Worm (Caenorhabditis elegans): ENCODE data around the gene grl-3.
A peak's percentile ranks its signal among the peaks of the same experiment; 100 is the strongest.
"Not testable (repeated sequence)": the region's sequence is repeated elsewhere in the genome, so short reads cannot be mapped to it uniquely, and the experiment has no call there.

grl-3 gene

DNA sequence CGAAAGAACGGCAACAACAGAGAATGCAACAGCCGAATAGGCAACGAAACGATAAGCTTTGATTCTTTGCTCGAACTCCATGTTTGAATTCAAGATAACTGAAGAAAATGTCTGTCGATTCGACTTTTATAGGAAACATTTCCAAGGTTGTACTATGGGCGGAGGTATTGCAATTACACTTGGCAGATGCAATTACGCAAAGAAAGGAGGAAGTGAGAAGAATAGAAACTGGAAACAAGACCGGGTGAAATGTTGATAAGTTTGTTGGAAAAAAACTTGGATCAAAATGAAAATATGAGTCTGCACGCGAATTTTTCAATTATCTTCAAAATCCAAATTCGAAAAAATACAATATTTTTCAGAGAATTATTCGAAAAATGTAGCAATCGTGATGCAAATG lies 21.5 kb upstream of the grl-3 start, which contains the start of gene col-155:
Gene col-155, minus strand, starts transcription at position 101 of the 400 bp plus-strand sequence.
- TF ChIP-seq zfp-3 (GFP tag; conservative IDR thresholded peaks at IDR 0.05) (no peak), nhr-42 (GFP tag; IDR thresholded peaks at IDR 0.05) (no peak), sdz-12 (GFP tag; optimal IDR thresholded peaks at IDR 0.05) (no peak), F26F4.8 (GFP tag; conservative IDR thresholded peaks at IDR 0.05) (no peak), lir-3 (tag; optimal IDR thresholded peaks at IDR 0.05) (no peak), tag-97 (GFP tag; IDR thresholded peaks at IDR 0.05) (no peak), unc-62 (GFP tag; optimal IDR thresholded peaks at IDR 0.05 in 1 of 2) (no peak), unc-62 (tag; optimal IDR thresholded peaks at IDR 0.05) (no peak)

DNA sequence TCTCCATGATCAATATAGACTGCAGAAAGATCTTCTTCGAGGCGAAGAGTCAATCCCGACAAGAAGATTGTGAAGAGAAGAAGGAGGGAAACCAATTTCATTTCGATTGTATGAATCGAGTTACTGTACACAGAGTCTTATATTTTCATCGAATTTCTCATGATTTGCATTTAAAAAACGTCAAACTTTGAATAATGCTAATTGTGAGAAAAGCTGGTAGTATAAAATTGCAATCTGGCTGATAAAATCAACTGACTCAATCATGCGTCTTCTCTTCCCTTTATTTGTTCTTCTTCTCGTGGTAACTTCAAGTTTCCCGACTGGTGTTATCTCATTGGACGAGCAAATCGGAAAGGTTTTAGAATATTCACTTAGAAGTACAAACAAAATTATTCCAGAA lies 20.9 kb upstream of the grl-3 start, which contains the start of the genes K03B8.11 and K03B8.14:
Gene K03B8.11, minus strand, starts transcription at position 101 of the 400 bp plus-strand sequence.
Gene K03B8.14, plus strand, starts transcription at position 110 of the 400 bp plus-strand sequence.
- TF ChIP-seq ceh-44 (GFP tag; IDR thresholded peaks at IDR 0.05) (no peak), dpl-1 (GFP tag; optimal IDR thresholded peaks at IDR 0.05) (no peak), aha-1 (tag) (peak; percentile 31)

DNA sequence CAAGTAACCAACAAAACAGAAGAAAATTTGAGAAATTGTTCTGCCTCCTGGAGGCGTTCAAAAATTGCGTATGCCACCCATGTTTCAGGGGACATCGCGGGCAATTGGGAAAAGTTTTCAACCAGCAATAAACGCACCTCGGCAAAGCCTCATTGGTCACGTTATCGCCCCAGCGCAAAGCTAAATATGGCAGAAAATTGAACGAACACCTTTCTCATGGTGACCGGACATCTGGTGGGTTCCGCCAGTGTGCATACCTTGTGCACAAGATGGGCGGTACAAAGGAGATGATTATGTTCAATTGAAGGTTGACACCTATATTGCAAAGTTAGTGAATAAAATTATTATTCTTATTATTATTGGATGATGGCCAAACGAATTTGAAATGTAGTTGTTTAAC lies 20.3 kb upstream of the grl-3 start:
- TF ChIP-seq Y48G9A.11 (GFP tag; IDR thresholded peaks at IDR 0.05), result 0 out of 2 replicates have a peak, but pooled peaks have one; percentile 36

DNA sequence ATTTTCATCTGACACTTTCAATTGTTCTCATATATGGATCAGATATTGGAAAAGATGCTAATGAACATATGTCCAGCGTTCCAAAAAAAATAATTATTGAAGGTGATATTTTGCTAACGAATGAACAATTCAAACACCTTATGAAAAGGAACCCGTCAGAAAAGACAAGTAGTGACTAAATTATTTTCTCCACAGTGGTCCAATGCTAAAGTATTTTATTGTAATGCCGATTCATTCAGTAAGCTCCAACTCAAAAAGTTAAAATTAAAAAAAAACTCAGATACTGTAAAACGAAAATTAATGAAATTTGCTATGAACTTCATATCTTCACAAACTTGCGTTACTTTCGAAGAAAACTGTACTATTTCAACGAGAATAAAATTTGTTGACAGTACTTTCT lies 19.3 kb upstream of the grl-3 start, which contains the start of gene nas-16:
Gene nas-16, plus strand, starts transcription at position 301 of the 400 bp plus-strand sequence.
- TF ChIP-seq mdl-1 (tag; optimal IDR thresholded peaks at IDR 0.05) (no peak), egl-27 (tag; optimal IDR thresholded peaks at IDR 0.05) (no peak), F37D6.2 (tag; optimal IDR thresholded peaks at IDR 0.05) (no peak), hmg-1.1 (GFP tag; IDR thresholded peaks at IDR 0.05) (no peak), daf-16 (GFP tag; optimal IDR thresholded peaks at IDR 0.05) (no peak), daf-16 (tag; optimal IDR thresholded peaks at IDR 0.05) (no peak), unc-130 (GFP tag; optimal IDR thresholded peaks at IDR 0.05) (no peak), F49E8.2 (tag; optimal IDR thresholded peaks at IDR 0.05; ENCODE audit: borderline replicate concordance) (no peak), nhr-77 (tag; optimal IDR thresholded peaks at IDR 0.05) (no peak)

DNA sequence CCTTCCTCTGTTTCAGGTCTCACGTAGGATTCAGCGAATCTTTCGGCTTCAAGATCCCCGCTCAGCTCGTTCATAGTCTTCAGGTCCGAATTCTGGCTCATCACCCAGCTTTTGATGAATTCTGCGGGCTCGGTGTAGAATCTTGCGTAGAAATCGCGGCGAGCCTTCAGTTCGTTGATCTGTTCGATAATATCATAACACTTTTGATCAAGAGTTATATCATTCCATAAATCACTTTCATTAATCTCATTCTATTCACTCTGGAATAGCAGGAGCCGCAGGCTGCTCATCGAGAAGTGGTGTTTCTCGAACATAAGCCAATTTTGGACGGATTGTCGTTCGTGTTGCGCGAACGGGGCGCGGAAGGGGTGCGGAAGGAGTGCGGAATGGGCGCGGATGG lies 16.3 kb upstream of the grl-3 start, which contains the start of gene K03B8.4:
Gene K03B8.4, minus strand, starts transcription at position 101 of the 400 bp plus-strand sequence.
- peak; percentile 46; the same call in 1 of the 2 replicates for TF ChIP-seq set-16 (GFP tag; IDR thresholded peaks at IDR 0.05)

DNA sequence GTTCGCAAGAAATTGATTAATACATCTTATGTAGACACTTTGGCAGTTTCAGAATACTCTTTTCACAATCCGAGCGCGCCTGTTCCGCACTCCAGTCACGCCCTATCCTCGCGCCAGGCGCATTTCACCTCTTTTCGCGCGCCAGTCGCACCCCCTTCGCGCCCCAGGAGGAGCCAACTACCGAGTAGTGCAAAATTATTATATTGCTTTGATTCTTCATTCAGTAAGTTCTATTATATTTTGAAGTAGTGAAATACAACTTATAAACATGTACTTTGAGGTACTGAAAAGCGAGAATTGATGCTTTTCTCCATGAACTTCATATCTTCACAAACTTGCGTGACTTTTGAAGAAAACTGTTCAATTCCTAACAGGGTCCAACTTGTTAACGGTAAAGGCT lies 15.2 kb upstream of the grl-3 start, which contains the start of gene nas-18:
Gene nas-18, plus strand, starts transcription at position 301 of the 400 bp plus-strand sequence.
- not testable (repeated sequence) for TF ChIP-seq nhr-25 (tag; optimal IDR thresholded peaks at IDR 0.05; ENCODE audit: borderline replicate concordance, insufficient read depth); D1046.2 (GFP tag; IDR thresholded peaks at IDR 0.05); saeg-2 (GFP tag; IDR thresholded peaks at IDR 0.05)

DNA sequence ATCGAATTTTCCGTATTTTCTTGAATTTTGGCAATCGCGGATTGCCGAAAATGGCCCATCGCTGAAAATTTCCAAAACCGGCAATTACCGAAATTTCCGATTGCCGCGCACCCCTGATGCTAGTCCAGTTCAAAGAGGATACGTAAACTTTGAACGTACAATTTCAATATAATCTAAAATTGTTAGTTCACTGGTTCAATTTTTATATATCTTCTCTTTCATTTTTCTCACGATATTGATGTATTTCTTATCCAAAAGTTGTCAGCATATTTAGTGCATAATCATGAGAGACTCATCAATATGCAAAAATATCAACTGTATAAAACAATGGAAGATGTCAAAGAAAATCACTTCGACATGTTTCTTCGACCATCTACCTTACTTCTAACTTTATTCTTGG lies 12.7 kb upstream of the grl-3 start, which contains the start of gene nas-17:
Gene nas-17, plus strand, starts transcription at position 301 of the 400 bp plus-strand sequence.
- no peak for TF ChIP-seq php-3 (GFP tag; IDR thresholded peaks at IDR 0.05)
- no peak for TF ChIP-seq attf-4 (tag; optimal IDR thresholded peaks at IDR 0.05)
- TF ChIP-seq nhr-48 (tag; optimal IDR thresholded peaks at IDR 0.05), result no peak
- TF ChIP-seq lin-29 (GFP tag; IDR thresholded peaks at IDR 0.05), result no peak
- no peak for TF ChIP-seq jun-1 (tag; optimal IDR thresholded peaks at IDR 0.05)
- no peak for TF ChIP-seq ceh-28 (tag; optimal IDR thresholded peaks at IDR 0.05)
- TF ChIP-seq nhr-237 (tag; optimal IDR thresholded peaks at IDR 0.05), result no peak
- no peak for TF ChIP-seq nhr-41 (GFP tag; IDR thresholded peaks at IDR 0.05)
- no peak for TF ChIP-seq T26A8.4 (GFP tag; IDR thresholded peaks at IDR 0.05)
- TF ChIP-seq nhr-28 (tag; optimal IDR thresholded peaks at IDR 0.05), result no peak
- TF ChIP-seq nhr-10 (tag; optimal IDR thresholded peaks at IDR 0.05), result no peak
- no peak for TF ChIP-seq R02D3.7 (tag; optimal IDR thresholded peaks at IDR 0.05)
- TF ChIP-seq snpc-4 (tag; optimal IDR thresholded peaks at IDR 0.05), result no peak
- TF ChIP-seq ztf-11 (tag; optimal IDR thresholded peaks at IDR 0.05), result no peak
- TF ChIP-seq nhr-25 (tag; optimal IDR thresholded peaks at IDR 0.05; ENCODE audit: borderline replicate concordance, insufficient read depth), result no peak
- TF ChIP-seq ztf-7 (tag; optimal IDR thresholded peaks at IDR 0.05), result no peak
- TF ChIP-seq hlh-30 (tag; optimal IDR thresholded peaks at IDR 0.05; ENCODE audit: insufficient read depth), result no peak
- no peak for TF ChIP-seq lin-15B (tag; optimal IDR thresholded peaks at IDR 0.05)
- no peak for TF ChIP-seq nhr-76 (tag; optimal IDR thresholded peaks at IDR 0.05)
